Worm (Caenorhabditis elegans) whole organism, L4 larva: ENCODE data around the gene str-61.

Source experiments
- D1046.2 ChIP-seq: fragments of 200-800 bp; sonication (Bioruptor generic); IDR thresholded peaks from 2 replicates; pipeline ENCODE4 v1.3.6; 2022; ENCODE audit warnings: missing genetic modification characterization, missing compliant biosample characterization
- aly-2 ChIP-seq: sonication (generic microtip); optimal IDR thresholded peaks from 2 replicates; lab custom pipeline; 2018; ENCODE audit warnings: missing biosample characterization, missing genetic modification characterization
- ceh-82 ChIP-seq: sonication (generic microtip); optimal IDR thresholded peaks from 2 replicates; lab custom pipeline; 2017; ENCODE audit warnings: missing biosample characterization, missing genetic modification characterization
- fkh-10 ChIP-seq: fragments of 150-350 bp; optimal IDR thresholded peaks from 2 replicates; lab custom pipeline; 2014; ENCODE audit warnings: missing biosample characterization, missing genetic modification reagents, missing genetic modification characterization
- nhr-11 ChIP-seq: fragments of 150-350 bp; optimal IDR thresholded peaks from 2 replicates; lab custom pipeline; 2014; ENCODE audit warnings: missing biosample characterization, missing genetic modification characterization
- nhr-6 ChIP-seq: fragments of 150-350 bp; optimal IDR thresholded peaks from 2 replicates; lab custom pipeline; 2014; ENCODE audit warnings: missing biosample characterization, missing genetic modification characterization
- nhr-76 ChIP-seq: fragments of 150-350 bp; optimal IDR thresholded peaks from 2 replicates; lab custom pipeline; 2014; ENCODE audit warnings: missing biosample characterization, missing genetic modification characterization
- pha-4 ChIP-seq, 2 experiments: fragments of 150-350 bp in 1 of 2; fragments of 200-800 bp in 1 of 2; sonication (Bioruptor generic) in 1 of 2; IDR thresholded peaks in 1 of 2; optimal IDR thresholded peaks in 1 of 2; 2 replicates each; pipeline versions ENCODE4 v1.3.6 to Lab custom; 2014 to 2022; ENCODE audit warnings: missing genetic modification characterization in 2 of 2, missing genetic modification reagents in 2 of 2, missing biosample characterization in 1 of 2, missing compliant biosample characterization in 1 of 2
- php-3 ChIP-seq: fragments of 200-800 bp; sonication (Bioruptor generic); IDR thresholded peaks from 2 replicates; pipeline ENCODE4 v1.3.6; 2022; ENCODE audit warnings: missing genetic modification reagents, missing genetic modification characterization, missing compliant biosample characterization
- skn-1 ChIP-seq: fragments of 150-350 bp; optimal IDR thresholded peaks from 2 replicates; lab custom pipeline; 2014; ENCODE audit warnings: missing biosample characterization, missing genetic modification characterization
- snpc-4 ChIP-seq: fragments of 150-350 bp; optimal IDR thresholded peaks from 2 replicates; lab custom pipeline; 2014; ENCODE audit warnings: missing biosample characterization, missing genetic modification characterization
- unc-39 ChIP-seq: sonication (generic microtip); optimal IDR thresholded peaks from 2 replicates; lab custom pipeline; 2017; ENCODE audit warnings: missing biosample characterization, missing genetic modification characterization
- unc-62 ChIP-seq, 3 experiments: fragments of 150-350 bp in 1 of 3; sonication (generic microtip); optimal IDR thresholded peaks in 2 of 3; peaks in 1 of 3; 1 replicate in 1 of 3; 2 replicates in 2 of 3; lab custom pipeline; 2014 to 2017; ENCODE audit warnings: missing biosample characterization in 3 of 3, missing genetic modification characterization in 3 of 3, missing genetic modification reagents in 3 of 3, missing genotype in 1 of 3
- ztf-11 ChIP-seq: fragments of 150-350 bp; optimal IDR thresholded peaks from 2 replicates; lab custom pipeline; 2014; ENCODE audit warnings: missing biosample characterization, missing genetic modification characterization

ce11 chrV:16706549-16706948 is 35.5 kb upstream of the str-61 start, which contains the start of gene clec-9:
- TF ChIP-seq aly-2 (tag; lab: Kevin White, UChicago) (no peak), ceh-82 (no peak), pha-4 (GFP tag; IDR thresholded peaks at IDR 0.05; lab: Robert Waterston, UW) (no peak), pha-4 (tag; optimal IDR thresholded peaks at IDR 0.05; lab: Kevin White, UChicago) (no peak), nhr-6 (tag; lab: Kevin White, UChicago) (no peak), nhr-76 (no peak), unc-62 (GFP tag; optimal IDR thresholded peaks at IDR 0.05 in 1 of 2; lab: Kevin White, UChicago) (no peak), unc-62 (tag; optimal IDR thresholded peaks at IDR 0.05; lab: Kevin White, UChicago) (no peak), skn-1 (no peak), nhr-11 (tag; lab: Kevin White, UChicago) (no peak), D1046.2 (GFP tag; lab: Robert Waterston, UW) (no peak), snpc-4 (tag; lab: Kevin White, UChicago) (no peak), fkh-10 (GFP tag; lab: Kevin White, UChicago) (no peak), unc-39 (tag; lab: Kevin White, UChicago) (no peak), ztf-11 (no peak), php-3 (GFP tag; lab: Robert Waterston, UW) (no peak)
